Fruit fly (Drosophila melanogaster): Measurements from ENCODE around the gene Tcs5.

The Tcs5 gene

DNA sequence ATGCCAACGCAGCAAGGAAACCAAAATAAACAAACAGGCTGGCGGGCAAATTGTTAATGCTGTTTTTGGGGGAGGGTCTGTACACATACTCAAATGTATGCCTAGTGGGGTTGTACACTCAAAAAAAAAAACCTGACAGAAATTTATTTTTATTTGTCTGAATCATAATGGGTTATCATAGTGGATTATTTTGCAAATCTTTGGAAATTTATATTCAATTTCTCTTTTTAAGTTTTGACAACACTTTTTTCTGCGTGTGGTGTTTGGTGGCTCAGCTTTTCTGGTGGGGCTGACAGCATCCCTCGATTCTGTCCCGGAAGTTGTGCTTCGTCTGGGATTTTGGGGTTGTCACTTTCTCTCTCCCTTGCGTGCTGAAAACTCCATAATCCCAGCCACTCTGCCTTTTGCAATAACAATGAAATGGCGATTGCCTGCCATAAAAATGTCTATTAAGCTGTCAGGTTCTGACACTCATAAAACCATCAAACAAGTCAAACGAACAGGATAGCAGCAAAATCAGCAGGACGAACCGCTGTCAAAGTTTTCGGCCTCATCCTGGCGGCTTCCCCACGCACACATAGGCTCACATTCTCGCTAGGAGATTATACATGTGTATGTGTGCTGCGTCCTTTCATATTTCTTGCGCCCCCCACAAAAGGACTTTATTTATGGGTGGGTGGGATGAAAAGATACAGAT lies 15.9 kb upstream of the Tcs5 start (continued):
- TF ChIP-seq tll (GFP tag; optimal IDR thresholded peaks at IDR 0.05): no peak
- peak; percentile 69 for TF ChIP-seq B-H2 (GFP tag; optimal IDR thresholded peaks at IDR 0.05)
- peak; percentile 79 for TF ChIP-seq her (GFP tag; optimal IDR thresholded peaks at IDR 0.05)
- no peak for TF ChIP-seq Opbp (GFP tag; IDR thresholded peaks at IDR 0.05; ENCODE audit: partially characterized antibody)
- TF ChIP-seq CG9215 (GFP tag; IDR thresholded peaks at IDR 0.05): no peak
- no peak for TF ChIP-seq HLH4C (GFP tag; IDR thresholded peaks at IDR 0.05; ENCODE audit: partially characterized antibody)
- peak; percentile 76 for TF ChIP-seq scrt (GFP tag; optimal IDR thresholded peaks at IDR 0.05)
- no peak for TF ChIP-seq h (optimal IDR thresholded peaks at IDR 0.05)
- peak; percentile 91 for TF ChIP-seq HLH3B (GFP tag; IDR thresholded peaks at IDR 0.05)
- TF ChIP-seq pho (GFP tag; optimal IDR thresholded peaks at IDR 0.05): peak; percentile 83
- TF ChIP-seq sim (GFP tag; IDR thresholded peaks at IDR 0.05): 0 out of 2 replicates have a peak, but pooled peaks have one; percentile 39
- TF ChIP-seq chn (GFP tag; optimal IDR thresholded peaks at IDR 0.05): peak; percentile 74
- TF ChIP-seq pum (GFP tag; optimal IDR thresholded peaks at IDR 0.05): peak; percentile 67
- TF ChIP-seq Sox102F (GFP tag; optimal IDR thresholded peaks at IDR 0.05): peak; percentile 80
- TF ChIP-seq CG7987 (GFP tag; optimal IDR thresholded peaks at IDR 0.05): no peak
- peak; percentile 94 for TF ChIP-seq CG18599 (GFP tag; optimal IDR thresholded peaks at IDR 0.05)
- TF ChIP-seq CG34376 (GFP tag; optimal IDR thresholded peaks at IDR 0.05): peak; percentile 79
- peak; percentile 74 for TF ChIP-seq CG10147 (GFP tag; optimal IDR thresholded peaks at IDR 0.05)
- TF ChIP-seq CG6654 (GFP tag; optimal IDR thresholded peaks at IDR 0.05): peak; percentile 40
- TF ChIP-seq Usf (GFP tag; optimal IDR thresholded peaks at IDR 0.05): no peak
- TF ChIP-seq GATAe (GFP tag; conservative IDR thresholded peaks at IDR 0.05): 0 out of 2 replicates have a peak, but pooled peaks have one; percentile 41
- TF ChIP-seq YL-1 (GFP tag; optimal IDR thresholded peaks at IDR 0.05): no peak
- TF ChIP-seq CG3163 (GFP tag; optimal IDR thresholded peaks at IDR 0.05): peak; percentile 52
- TF ChIP-seq z (GFP tag; IDR thresholded peaks at IDR 0.05): no peak
- TF ChIP-seq vnd (GFP tag; IDR thresholded peaks at IDR 0.05; ENCODE audit: partially characterized antibody): no peak
- TF ChIP-seq Doc3 (GFP tag; IDR thresholded peaks at IDR 0.05; ENCODE audit: partially characterized antibody): no peak
- no peak for TF ChIP-seq otp (GFP tag; IDR thresholded peaks at IDR 0.05)
- TF ChIP-seq CG9437 (GFP tag; optimal IDR thresholded peaks at IDR 0.05): peak; percentile 20
- no peak; the same call in 1 of the 2 replicates for TF ChIP-seq CG32772 (GFP tag; IDR thresholded peaks at IDR 0.05)
- no peak for TF ChIP-seq Sin3A (optimal IDR thresholded peaks at IDR 0.05)
- peak; percentile 59 for TF ChIP-seq HLH54F (GFP tag; optimal IDR thresholded peaks at IDR 0.05)
- no peak for TF ChIP-seq CG6791 (GFP tag; IDR thresholded peaks at IDR 0.05; ENCODE audit: partially characterized antibody)
- peak; percentile 7 for TF ChIP-seq sug (tag; optimal IDR thresholded peaks at IDR 0.05)
- TF ChIP-seq pfk (GFP tag; optimal IDR thresholded peaks at IDR 0.05): no peak
- peak; percentile 53 for TF ChIP-seq Six4 (GFP tag; optimal IDR thresholded peaks at IDR 0.05)
- peak; percentile 69 for TF ChIP-seq CG15514 (GFP tag; optimal IDR thresholded peaks at IDR 0.05)
- TF ChIP-seq Lpt (GFP tag; optimal IDR thresholded peaks at IDR 0.05): no peak
- TF ChIP-seq tx (GFP tag; optimal IDR thresholded peaks at IDR 0.05): peak; percentile 64
- TF ChIP-seq lab (GFP tag; optimal IDR thresholded peaks at IDR 0.05): peak; percentile 91
- 0 out of 2 replicates have a peak, but pooled peaks have one; percentile 28 for TF ChIP-seq danr (GFP tag; IDR thresholded peaks at IDR 0.05)
- TF ChIP-seq Hr3 (GFP tag; optimal IDR thresholded peaks at IDR 0.05): peak; percentile 55
- peak; percentile 70 for TF ChIP-seq CG6813 (GFP tag; optimal IDR thresholded peaks at IDR 0.05)
- TF ChIP-seq shn (GFP tag; optimal IDR thresholded peaks at IDR 0.05): peak; percentile 51
- no peak for TF ChIP-seq Lim3 (GFP tag; IDR thresholded peaks at IDR 0.05)
- TF ChIP-seq CG8944 (GFP tag; optimal IDR thresholded peaks at IDR 0.05): peak; percentile 49
- peak; percentile 93 for TF ChIP-seq Ets65A (GFP tag)
- TF ChIP-seq CG4360 (GFP tag; IDR thresholded peaks at IDR 0.05): peak; percentile 44; the same call in 1 of the 2 replicates
- no peak for TF ChIP-seq CG2202 (tag; optimal IDR thresholded peaks at IDR 0.05)
- TF ChIP-seq CG8924 (tag; optimal IDR thresholded peaks at IDR 0.05): no peak
- TF ChIP-seq CG15269 (tag; optimal IDR thresholded peaks at IDR 0.05): peak; percentile 79

Measured in whole organism, embryonic.